Fruit fly (Drosophila melanogaster) whole organism, embryonic: Measurements from ENCODE around the gene Dif.

Experiments used
- Atf-2 ChIP-seq: fragments of 200-800 bp; sonication (Bioruptor generic); optimal IDR thresholded peaks from 2 replicates; lab custom pipeline; 2016; ENCODE audit warnings: missing biosample characterization, missing genetic modification characterization
- B-H1 ChIP-seq: fragments of 200-800 bp; sonication (Bioruptor generic); IDR thresholded peaks from 3 replicates; pipeline ENCODE4 v1.3.6; 2022; ENCODE audit warnings: missing biosample characterization, missing genetic modification characterization
- Bgb ChIP-seq: fragments of 200-800 bp; sonication (Bioruptor generic); IDR thresholded peaks from 2 replicates; pipeline ENCODE4 v1.3.6; 2022; ENCODE audit warnings: missing biosample characterization, missing genetic modification characterization; ENCODE audit not compliant: partially characterized antibody
- CG10543 ChIP-seq: fragments of 200-800 bp; sonication (Bioruptor generic); optimal IDR thresholded peaks from 3 replicates; lab custom pipeline; 2017; ENCODE audit warnings: missing biosample characterization, mild to moderate bottlenecking, missing genetic modification characterization, moderate library complexity
- CG11560 ChIP-seq: fragments of 200-800 bp; sonication (Bioruptor generic); IDR thresholded peaks from 3 replicates; pipeline ENCODE4 v1.3.6; 2022; ENCODE audit warnings: missing biosample characterization, missing genetic modification characterization
- CG12071 ChIP-seq: fragments of 200-800 bp; sonication (Bioruptor generic); optimal IDR thresholded peaks from 3 replicates; lab custom pipeline; 2018; ENCODE audit warnings: missing biosample characterization, mild to moderate bottlenecking, missing genetic modification characterization
- CG12104 ChIP-seq: fragments of 200-800 bp; sonication (Bioruptor generic); optimal IDR thresholded peaks from 3 replicates; lab custom pipeline; 2016; ENCODE audit warnings: missing biosample characterization, missing genetic modification characterization
- CG1233 ChIP-seq: fragments of 200-800 bp; sonication (Bioruptor generic); optimal IDR thresholded peaks from 4 replicates; lab custom pipeline; 2018; ENCODE audit warnings: missing biosample characterization, mild to moderate bottlenecking, missing genetic modification characterization
- CG12659 ChIP-seq: fragments of 200-800 bp; sonication (Bioruptor generic); optimal IDR thresholded peaks from 3 replicates; lab custom pipeline; 2017; ENCODE audit warnings: mild to moderate bottlenecking, missing biosample characterization, missing genetic modification reagents, missing genetic modification characterization
- CG13287 ChIP-seq: fragments of 200-800 bp; sonication (Bioruptor generic); IDR thresholded peaks from 2 replicates; pipeline ENCODE4 v1.3.6; 2022; ENCODE audit warnings: missing biosample characterization, missing genetic modification characterization; ENCODE audit not compliant: partially characterized antibody
- CG13296 ChIP-seq: fragments of 200-800 bp; sonication (Bioruptor generic); optimal IDR thresholded peaks from 3 replicates; lab custom pipeline; 2018; ENCODE audit warnings: missing biosample characterization, mild to moderate bottlenecking, missing genetic modification characterization
- CG13624 ChIP-seq: fragments of 200-800 bp; sonication (Bioruptor generic); optimal IDR thresholded peaks from 2 replicates; lab custom pipeline; 2016; ENCODE audit warnings: missing biosample characterization, missing genetic modification characterization
- CG13894 ChIP-seq: fragments of 200-800 bp; sonication (Bioruptor generic); optimal IDR thresholded peaks from 3 replicates; lab custom pipeline; 2018; ENCODE audit warnings: missing biosample characterization, mild to moderate bottlenecking, missing genetic modification characterization, moderate library complexity
- CG17568 ChIP-seq: fragments of 200-800 bp; sonication (Bioruptor generic); optimal IDR thresholded peaks from 2 replicates; lab custom pipeline; 2018; ENCODE audit warnings: missing biosample characterization, mild to moderate bottlenecking, missing genetic modification characterization, moderate library complexity
- CG17912 ChIP-seq: fragments of 200-800 bp; sonication (Bioruptor generic); optimal IDR thresholded peaks from 2 replicates; lab custom pipeline; 2018; ENCODE audit warnings: missing biosample characterization, mild to moderate bottlenecking, missing genetic modification characterization
- CG1792 ChIP-seq: fragments of 200-800 bp; sonication (Bioruptor generic); optimal IDR thresholded peaks from 2 replicates; lab custom pipeline; 2016; ENCODE audit warnings: missing biosample characterization, missing genetic modification characterization
- CG2120 ChIP-seq: fragments of 200-800 bp; sonication (Bioruptor generic); optimal IDR thresholded peaks from 3 replicates; lab custom pipeline; 2016; ENCODE audit warnings: missing biosample characterization, missing genetic modification characterization
- CG2129 ChIP-seq: fragments of 200-800 bp; sonication (Bioruptor generic); IDR thresholded peaks from 2 replicates; pipeline ENCODE4 v1.3.6; 2022; ENCODE audit warnings: missing biosample characterization, missing genetic modification characterization; ENCODE audit not compliant: partially characterized antibody
- CG2712 ChIP-seq: fragments of 200-800 bp; optimal IDR thresholded peaks from 3 replicates; lab custom pipeline; 2019; ENCODE audit warnings: missing biosample characterization, mild to moderate bottlenecking, missing genetic modification characterization, moderate library complexity
- CG31365 ChIP-seq: fragments of 200-800 bp; sonication (Bioruptor generic); optimal IDR thresholded peaks from 2 replicates; lab custom pipeline; 2018; ENCODE audit warnings: missing biosample characterization, mild to moderate bottlenecking, missing genetic modification characterization
- CG3838 ChIP-seq: fragments of 200-800 bp; sonication (Bioruptor generic); optimal IDR thresholded peaks from 3 replicates; lab custom pipeline; 2016; ENCODE audit warnings: missing biosample characterization, missing genetic modification characterization
- CG3995 ChIP-seq: fragments of 200-800 bp; sonication (Bioruptor generic); optimal IDR thresholded peaks from 3 replicates; lab custom pipeline; 2016; ENCODE audit warnings: missing biosample characterization, missing genetic modification characterization
- CG4328 ChIP-seq: fragments of 200-800 bp; sonication (Bioruptor generic); optimal IDR thresholded peaks from 3 replicates; lab custom pipeline; 2017; ENCODE audit warnings: missing biosample characterization, missing genetic modification reagents, missing genetic modification characterization
- CG4424 ChIP-seq: fragments of 200-800 bp; sonication (Bioruptor generic); optimal IDR thresholded peaks from 3 replicates; lab custom pipeline; 2016; ENCODE audit warnings: missing biosample characterization, missing genetic modification characterization
- CG7357 ChIP-seq: fragments of 200-800 bp; sonication (Bioruptor generic); IDR thresholded peaks from 3 replicates; pipeline ENCODE4 v1.3.6; 2022; ENCODE audit warnings: missing biosample characterization, missing genetic modification characterization
- CG7963 ChIP-seq: fragments of 200-800 bp; sonication (Bioruptor generic); IDR thresholded peaks from 3 replicates; pipeline ENCODE4 v1.3.6; 2022; ENCODE audit warnings: missing biosample characterization, missing genetic modification characterization; ENCODE audit not compliant: partially characterized antibody
- CG8944 ChIP-seq: fragments of 200-800 bp; sonication (Bioruptor generic); optimal IDR thresholded peaks from 3 replicates; lab custom pipeline; 2016; ENCODE audit warnings: missing biosample characterization, missing genetic modification characterization
- Dip3 ChIP-seq: fragments of 200-800 bp; sonication (Bioruptor generic); optimal IDR thresholded peaks from 3 replicates; lab custom pipeline; 2016; ENCODE audit warnings: missing biosample characterization, missing genetic modification characterization
- Hsf ChIP-seq: fragments of 200-800 bp; sonication (Bioruptor generic); optimal IDR thresholded peaks from 3 replicates; lab custom pipeline; 2016; ENCODE audit warnings: missing biosample characterization, missing genetic modification characterization
- Jarid2 ChIP-seq: fragments of 200-800 bp; sonication (Bioruptor generic); optimal IDR thresholded peaks from 3 replicates; lab custom pipeline; 2017; ENCODE audit warnings: mild to moderate bottlenecking, missing biosample characterization, missing genetic modification reagents, missing genetic modification characterization
- Med ChIP-seq: fragments of 200-800 bp; sonication (Bioruptor generic); peaks from one replicate; lab custom pipeline; 2016; ENCODE audit warnings: missing biosample characterization, missing genetic modification characterization, mild to moderate bottlenecking, inconsistent platforms, moderate library complexity
- Mes4 ChIP-seq: fragments of 200-800 bp; sonication (Bioruptor generic); optimal IDR thresholded peaks from 2 replicates; lab custom pipeline; 2016; ENCODE audit warnings: missing biosample characterization, missing genetic modification characterization
- Nf-YB ChIP-seq: fragments of 200-800 bp; sonication (Bioruptor generic); optimal IDR thresholded peaks from 3 replicates; lab custom pipeline; 2019; ENCODE audit warnings: missing biosample characterization, mild to moderate bottlenecking, missing genetic modification characterization, moderate library complexity
- Optix ChIP-seq: fragments of 200-800 bp; sonication (Bioruptor generic); IDR thresholded peaks from 3 replicates; pipeline ENCODE4 v1.3.6; 2022; ENCODE audit warnings: missing biosample characterization, missing genetic modification characterization
- PHDP ChIP-seq: fragments of 200-800 bp; sonication (Bioruptor generic); optimal IDR thresholded peaks from 3 replicates; lab custom pipeline; 2018; ENCODE audit warnings: missing biosample characterization, mild to moderate bottlenecking, missing genetic modification characterization, moderate library complexity
- Sry-δ ChIP-seq: fragments of 200-800 bp; sonication (Bioruptor generic); optimal IDR thresholded peaks from 2 replicates; lab custom pipeline; 2016; ENCODE audit warnings: missing biosample characterization, missing genetic modification characterization
- TFAM ChIP-seq: fragments of 200-800 bp; sonication (Bioruptor generic); optimal IDR thresholded peaks from 2 replicates; lab custom pipeline; 2017; ENCODE audit warnings: missing biosample characterization, missing genetic modification characterization, inconsistent platforms
- ap ChIP-seq: fragments of 200-800 bp; sonication (Bioruptor generic); IDR thresholded peaks from 2 replicates; pipeline ENCODE4 v1.3.6; 2022; ENCODE audit warnings: missing biosample characterization, missing genetic modification characterization
- chn ChIP-seq: fragments of 200-800 bp; sonication (Bioruptor generic); optimal IDR thresholded peaks from 2 replicates; lab custom pipeline; 2016; ENCODE audit warnings: missing biosample characterization, missing genetic modification characterization
- danr ChIP-seq: fragments of 200-800 bp; sonication (Bioruptor generic); IDR thresholded peaks from 2 replicates; pipeline ENCODE4 v1.3.6; 2022; ENCODE audit warnings: missing biosample characterization, missing genetic modification characterization
- gce ChIP-seq: fragments of 200-800 bp; sonication (Bioruptor generic); IDR thresholded peaks from 3 replicates; pipeline ENCODE4 v1.3.6; 2022; ENCODE audit warnings: missing biosample characterization, missing genetic modification characterization
- ham ChIP-seq: fragments of 200-800 bp; sonication (Bioruptor generic); IDR thresholded peaks from 2 replicates; pipeline ENCODE4 v1.3.6; 2022; ENCODE audit warnings: missing biosample characterization, missing genetic modification characterization
- mam ChIP-seq: fragments of 200-800 bp; sonication (Bioruptor generic); optimal IDR thresholded peaks from 3 replicates; lab custom pipeline; 2016; ENCODE audit warnings: missing biosample characterization, missing genetic modification characterization
- mirr ChIP-seq: fragments of 200-800 bp; sonication (Bioruptor generic); optimal IDR thresholded peaks from 3 replicates; lab custom pipeline; 2018; ENCODE audit warnings: missing biosample characterization, mild to moderate bottlenecking, missing genetic modification characterization
- nerfin-1 ChIP-seq: fragments of 200-800 bp; sonication (Bioruptor generic); optimal IDR thresholded peaks from 3 replicates; lab custom pipeline; 2019; ENCODE audit warnings: missing biosample characterization, mild to moderate bottlenecking, missing genetic modification characterization, moderate library complexity
- row ChIP-seq: fragments of 200-800 bp; sonication (Bioruptor generic); IDR thresholded peaks from 3 replicates; pipeline ENCODE4 v1.3.6; 2022; ENCODE audit warnings: missing biosample characterization, missing genetic modification characterization
- schlank ChIP-seq: fragments of 200-800 bp; sonication (Bioruptor generic); optimal IDR thresholded peaks from 2 replicates; lab custom pipeline; 2018; ENCODE audit warnings: missing biosample characterization, mild to moderate bottlenecking, missing genetic modification characterization
- so ChIP-seq: fragments of 200-800 bp; sonication (Bioruptor generic); IDR thresholded peaks from 3 replicates; pipeline ENCODE4 v1.3.6; 2022; ENCODE audit warnings: missing biosample characterization, missing genetic modification characterization
- sqz ChIP-seq: fragments of 200-800 bp; sonication (Bioruptor generic); optimal IDR thresholded peaks from 3 replicates; lab custom pipeline; 2018; ENCODE audit warnings: missing biosample characterization, mild to moderate bottlenecking, missing genetic modification characterization
- trem ChIP-seq: fragments of 200-800 bp; optimal IDR thresholded peaks from 3 replicates; lab custom pipeline; 2019; ENCODE audit warnings: missing biosample characterization, mild to moderate bottlenecking, missing genetic modification characterization, moderate library complexity
- yki ChIP-seq: fragments of >200 bp; optimal IDR thresholded peaks from 3 replicates; lab custom pipeline; 2018

The Dif gene

dm6 chr2L:17387735-17388367 lies 45.1 kb downstream of the Dif start (continued):
- no peak for TF ChIP-seq Mes4 (GFP tag; lab: Kevin White, UChicago)
- TF ChIP-seq ap, result no peak
- TF ChIP-seq nerfin-1 (tag; lab: Kevin White, UChicago), result no peak
- no peak for TF ChIP-seq trem (tag; lab: Kevin White, UChicago)
- TF ChIP-seq Optix, result no peak
- TF ChIP-seq Nf-YB, result no peak
- no peak for TF ChIP-seq CG2129
- peak; percentile 77 for TF ChIP-seq schlank (tag; lab: Kevin White, UChicago)
- TF ChIP-seq CG7357, result no peak
- no peak for TF ChIP-seq CG12104
- no peak for TF ChIP-seq mam (GFP tag; lab: Kevin White, UChicago)
- no peak for TF ChIP-seq CG8944
- no peak for TF ChIP-seq danr
- no peak for TF ChIP-seq chn (GFP tag; lab: Kevin White, UChicago)
- peak; percentile 85 for TF ChIP-seq Med (GFP tag; lab: Kevin White, UChicago)
- no peak for TF ChIP-seq Sry-δ (GFP tag; lab: Kevin White, UChicago)
- no peak for TF ChIP-seq row (GFP tag; lab: Robert Waterston, UW)
- no peak for TF ChIP-seq CG17912 (GFP tag; lab: Kevin White, UChicago)
- no peak for TF ChIP-seq Dip3 (GFP tag; lab: Kevin White, UChicago)
- TF ChIP-seq CG11560 (tag; lab: Robert Waterston, UW), result no peak
- peak; percentile 67 for TF ChIP-seq CG10543 (GFP tag; lab: Kevin White, UChicago)
- no peak for TF ChIP-seq Bgb (GFP tag; lab: Robert Waterston, UW)
- peak; percentile 13 for TF ChIP-seq CG12659 (GFP tag; lab: Kevin White, UChicago)
- TF ChIP-seq CG12071 (GFP tag; lab: Kevin White, UChicago), result peak; percentile 30
- no peak for TF ChIP-seq CG2712 (tag; lab: Kevin White, UChicago)
- TF ChIP-seq CG13296, result peak; percentile 34
- no peak for TF ChIP-seq CG3995
- no peak for TF ChIP-seq gce (GFP tag; lab: Robert Waterston, UW)
- TF ChIP-seq PHDP (tag; lab: Kevin White, UChicago), result peak; percentile 44
- TF ChIP-seq yki (lab: Kevin White, UChicago), result no peak
- TF ChIP-seq Jarid2 (GFP tag; lab: Kevin White, UChicago), result no peak
- TF ChIP-seq CG2120 (GFP tag; lab: Kevin White, UChicago), result no peak
- TF ChIP-seq B-H1, result no peak
- TF ChIP-seq Atf-2, result no peak
- no peak for TF ChIP-seq sqz (GFP tag; lab: Kevin White, UChicago)
- no peak for TF ChIP-seq CG13287 (GFP tag; lab: Robert Waterston, UW)
- peak; percentile 48 for TF ChIP-seq CG13894 (tag; lab: Kevin White, UChicago)
- peak; percentile 7 for TF ChIP-seq CG17568 (GFP tag; lab: Kevin White, UChicago)
- peak; percentile 15 for TF ChIP-seq mirr (GFP tag; lab: Kevin White, UChicago)
- TF ChIP-seq ham (GFP tag; lab: Robert Waterston, UW), result no peak
- TF ChIP-seq Hsf (GFP tag; lab: Kevin White, UChicago), result no peak
- peak; percentile 5 for TF ChIP-seq CG1792 (GFP tag; lab: Kevin White, UChicago)
- TF ChIP-seq CG4328 (GFP tag; lab: Kevin White, UChicago), result no peak
- TF ChIP-seq CG4424 (GFP tag; lab: Kevin White, UChicago), result no peak
- TF ChIP-seq CG13624 (GFP tag; lab: Kevin White, UChicago), result peak; percentile 14
- TF ChIP-seq TFAM (GFP tag; lab: Kevin White, UChicago), result no peak
- peak; percentile 13 for TF ChIP-seq CG31365 (tag; lab: Kevin White, UChicago)
- TF ChIP-seq CG7963 (GFP tag; lab: Robert Waterston, UW), result no peak
- no peak for TF ChIP-seq CG3838 (GFP tag; lab: Kevin White, UChicago)
- TF ChIP-seq so (GFP tag; lab: Robert Waterston, UW), result 0 out of 3 replicates have a peak, but pooled peaks have one; percentile 14
- TF ChIP-seq CG1233 (GFP tag; lab: Kevin White, UChicago), result peak; percentile 29
